Fruit fly (Drosophila melanogaster) whole organism, embryonic: ENCODE data around the gene hd.

Experiments used
- CG10147 ChIP-seq: fragments of 200-800 bp; sonication (Bioruptor generic); optimal IDR thresholded peaks from 2 replicates; lab custom pipeline; 2019; ENCODE audit warnings: missing biosample characterization, mild to moderate bottlenecking, missing genetic modification characterization, moderate library complexity
- CG10959 ChIP-seq: fragments of 200-800 bp; sonication (Bioruptor generic); IDR thresholded peaks from 2 replicates; pipeline ENCODE4 v1.3.6; 2022; ENCODE audit warnings: missing biosample characterization, missing genetic modification characterization
- CG11456 ChIP-seq: fragments of 200-800 bp; sonication (Bioruptor generic); IDR thresholded peaks from 3 replicates; pipeline ENCODE4 v1.3.6; 2022; ENCODE audit warnings: missing biosample characterization, missing genetic modification characterization
- CG12219 ChIP-seq: fragments of 200-800 bp; sonication (Bioruptor generic); optimal IDR thresholded peaks from 3 replicates; lab custom pipeline; 2018; ENCODE audit warnings: missing biosample characterization, mild to moderate bottlenecking, missing genetic modification characterization
- CG13296 ChIP-seq: fragments of 200-800 bp; sonication (Bioruptor generic); optimal IDR thresholded peaks from 3 replicates; lab custom pipeline; 2018; ENCODE audit warnings: missing biosample characterization, mild to moderate bottlenecking, missing genetic modification characterization
- CG15696 ChIP-seq: fragments of 200-800 bp; sonication (Bioruptor generic); optimal IDR thresholded peaks from 2 replicates; lab custom pipeline; 2019; ENCODE audit warnings: missing biosample characterization, mild to moderate bottlenecking, missing genetic modification characterization, moderate library complexity
- CG1602 ChIP-seq: fragments of 200-800 bp; sonication (Bioruptor generic); optimal IDR thresholded peaks from 3 replicates; lab custom pipeline; 2016; ENCODE audit warnings: missing biosample characterization, missing genetic modification characterization
- CG16779 ChIP-seq: fragments of 200-800 bp; sonication (Bioruptor generic); IDR thresholded peaks from 2 replicates; pipeline ENCODE4 v1.3.6; 2022; ENCODE audit warnings: missing biosample characterization, missing genetic modification characterization
- CG16863 ChIP-seq: fragments of 200-800 bp; sonication (Bioruptor generic); optimal IDR thresholded peaks from 3 replicates; lab custom pipeline; 2016; ENCODE audit warnings: missing biosample characterization, missing genetic modification characterization
- CG17328 ChIP-seq: fragments of 200-800 bp; sonication (Bioruptor generic); IDR thresholded peaks from 2 replicates; pipeline ENCODE4 v1.3.6; 2022; ENCODE audit warnings: missing biosample characterization, missing genetic modification characterization
- CG17612 ChIP-seq: fragments of 200-800 bp; sonication (Bioruptor generic); IDR thresholded peaks from 2 replicates; pipeline ENCODE4 v1.3.6; 2022; ENCODE audit warnings: missing biosample characterization, missing genetic modification characterization
- CG18619 ChIP-seq: fragments of 200-800 bp; sonication (Bioruptor generic); optimal IDR thresholded peaks from 3 replicates; lab custom pipeline; 2017; ENCODE audit warnings: missing biosample characterization, mild to moderate bottlenecking, missing genetic modification characterization
- CG2199 ChIP-seq: fragments of 200-800 bp; sonication (Bioruptor generic); IDR thresholded peaks from 3 replicates; pipeline ENCODE4 v1.3.6; 2022; ENCODE audit warnings: missing biosample characterization, missing genetic modification characterization
- CG30431 ChIP-seq: fragments of 200-800 bp; sonication (Bioruptor generic); optimal IDR thresholded peaks from 2 replicates; lab custom pipeline; 2017; ENCODE audit warnings: missing biosample characterization, missing genetic modification characterization
- CG32532 ChIP-seq: fragments of 200-800 bp; sonication (Bioruptor generic); IDR thresholded peaks from 2 replicates; pipeline ENCODE4 v1.3.6; 2022; ENCODE audit warnings: missing biosample characterization, missing genetic modification characterization
- CG32767 ChIP-seq: fragments of 200-800 bp; sonication (Bioruptor generic); IDR thresholded peaks from 2 replicates; pipeline ENCODE4 v1.3.6; 2022; ENCODE audit warnings: missing biosample characterization, missing genetic modification characterization
- CG33557 ChIP-seq: fragments of 200-800 bp; sonication (Bioruptor generic); optimal IDR thresholded peaks from 2 replicates; lab custom pipeline; 2019; ENCODE audit warnings: missing biosample characterization, mild to moderate bottlenecking, missing genetic modification characterization, moderate library complexity
- CG5953 ChIP-seq: fragments of 200-800 bp; sonication (Bioruptor generic); IDR thresholded peaks from 2 replicates; pipeline ENCODE4 v1.3.6; 2022; ENCODE audit warnings: missing biosample characterization, missing genetic modification characterization
- CG6765 ChIP-seq: fragments of 200-800 bp; sonication (Bioruptor generic); optimal IDR thresholded peaks from 3 replicates; lab custom pipeline; 2017; ENCODE audit warnings: missing biosample characterization, mild to moderate bottlenecking, missing genetic modification characterization
- CG7928 ChIP-seq: fragments of 200-800 bp; sonication (Bioruptor generic); optimal IDR thresholded peaks from 2 replicates; lab custom pipeline; 2017; ENCODE audit warnings: missing biosample characterization, mild to moderate bottlenecking, missing genetic modification characterization
- CG9727 ChIP-seq: fragments of 200-800 bp; sonication (Bioruptor generic); optimal IDR thresholded peaks from 3 replicates; lab custom pipeline; 2017; ENCODE audit warnings: missing biosample characterization, mild to moderate bottlenecking, missing genetic modification characterization
- Dad ChIP-seq: fragments of 200-800 bp; sonication (Bioruptor generic); optimal IDR thresholded peaks from 3 replicates; lab custom pipeline; 2016; ENCODE audit warnings: missing biosample characterization, missing genetic modification characterization
- Dref ChIP-seq: fragments of 200-800 bp; sonication (Bioruptor generic); IDR thresholded peaks from 2 replicates; pipeline ENCODE4 v1.3.6; 2022; ENCODE audit warnings: missing biosample characterization, missing genetic modification characterization
- Fer3 ChIP-seq: fragments of 200-800 bp; sonication (Bioruptor generic); optimal IDR thresholded peaks from 2 replicates; lab custom pipeline; 2018; ENCODE audit warnings: missing biosample characterization, mild to moderate bottlenecking, missing genetic modification characterization, moderate library complexity
- H15 ChIP-seq: fragments of 200-800 bp; sonication (Bioruptor generic); IDR thresholded peaks from 3 replicates; pipeline ENCODE4 v1.3.6; 2022; ENCODE audit warnings: missing biosample characterization, missing genetic modification characterization
- H2.0 ChIP-seq: fragments of 200-800 bp; sonication (Bioruptor generic); IDR thresholded peaks from 2 replicates; pipeline ENCODE4 v1.3.6; 2022; ENCODE audit warnings: missing biosample characterization, missing genetic modification characterization
- Hey ChIP-seq: fragments of 200-800 bp; sonication (Bioruptor generic); optimal IDR thresholded peaks from 3 replicates; lab custom pipeline; 2018; ENCODE audit warnings: missing biosample characterization, mild to moderate bottlenecking, missing genetic modification characterization
- HmgZ ChIP-seq: fragments of 200-800 bp; sonication (Bioruptor generic); optimal IDR thresholded peaks from 2 replicates; lab custom pipeline; 2018; ENCODE audit warnings: missing biosample characterization, mild to moderate bottlenecking, missing genetic modification characterization
- NFAT ChIP-seq: fragments of 200-800 bp; sonication (Bioruptor generic); IDR thresholded peaks from 2 replicates; pipeline ENCODE4 v1.3.6; 2022; ENCODE audit warnings: missing biosample characterization, missing genetic modification characterization
- Nf-YC ChIP-seq: fragments of 200-800 bp; optimal IDR thresholded peaks from 3 replicates; lab custom pipeline; 2019; ENCODE audit warnings: missing biosample characterization, mild to moderate bottlenecking, missing genetic modification characterization, moderate library complexity
- Opbp ChIP-seq: fragments of 200-800 bp; sonication (Bioruptor generic); IDR thresholded peaks from 3 replicates; pipeline ENCODE4 v1.3.6; 2022; ENCODE audit warnings: missing biosample characterization, missing genetic modification characterization; ENCODE audit not compliant: partially characterized antibody
- Xbp1 ChIP-seq: fragments of 200-800 bp; sonication (Bioruptor generic); optimal IDR thresholded peaks from 3 replicates; lab custom pipeline; 2016; ENCODE audit warnings: missing biosample characterization, mild to moderate bottlenecking, missing genetic modification characterization
- Xrp1 ChIP-seq: fragments of 200-800 bp; sonication (Bioruptor generic); IDR thresholded peaks from 2 replicates; pipeline ENCODE4 v1.3.6; 2022; ENCODE audit warnings: missing biosample characterization, missing genetic modification characterization
- cg ChIP-seq: fragments of 200-800 bp; sonication (Bioruptor generic); optimal IDR thresholded peaks from 3 replicates; lab custom pipeline; 2019; ENCODE audit warnings: missing biosample characterization, mild to moderate bottlenecking, missing genetic modification characterization, moderate library complexity
- fd3F ChIP-seq: fragments of 200-800 bp; sonication (Bioruptor generic); optimal IDR thresholded peaks from 2 replicates; lab custom pipeline; 2018; ENCODE audit warnings: missing biosample characterization, mild to moderate bottlenecking, missing genetic modification characterization, moderate library complexity
- gcm ChIP-seq: fragments of 200-800 bp; sonication (Bioruptor generic); optimal IDR thresholded peaks from 2 replicates; lab custom pipeline; 2019; ENCODE audit warnings: missing biosample characterization, mild to moderate bottlenecking, missing genetic modification characterization, moderate library complexity
- hth ChIP-seq: fragments of >200 bp; optimal IDR thresholded peaks from 2 replicates; lab custom pipeline; 2017; ENCODE audit warnings: inconsistent platforms
- jumu ChIP-seq: fragments of 200-800 bp; sonication (Bioruptor generic); optimal IDR thresholded peaks from 3 replicates; lab custom pipeline; 2016; ENCODE audit warnings: missing biosample characterization, missing genetic modification characterization
- lov ChIP-seq, 2 experiments: fragments of 200-800 bp in 1 of 2; fragments of >200 bp in 1 of 2; sonication (Bioruptor generic) in 1 of 2; IDR thresholded peaks in 1 of 2; optimal IDR thresholded peaks in 1 of 2; 2 replicates in 1 of 2; 3 replicates in 1 of 2; pipeline versions ENCODE4 v1.3.6 to Lab custom; 2017 to 2022; ENCODE audit warnings: missing biosample characterization in 1 of 2, missing genetic modification characterization in 1 of 2
- maf-S ChIP-seq: fragments of 200-800 bp; sonication (Bioruptor generic); optimal IDR thresholded peaks from 2 replicates; lab custom pipeline; 2016; ENCODE audit warnings: missing biosample characterization, missing genetic modification characterization
- mam ChIP-seq: fragments of 200-800 bp; sonication (Bioruptor generic); optimal IDR thresholded peaks from 3 replicates; lab custom pipeline; 2016; ENCODE audit warnings: missing biosample characterization, missing genetic modification characterization
- odd ChIP-seq: fragments of 200-800 bp; sonication (Bioruptor generic); optimal IDR thresholded peaks from 2 replicates; lab custom pipeline; 2017; ENCODE audit warnings: missing biosample characterization, mild to moderate bottlenecking, missing genetic modification characterization
- sc ChIP-seq, 3 experiments: fragments of >200 bp in 2 of 3; fragments of 200-800 bp in 1 of 3; sonication (Bioruptor generic) in 1 of 3; optimal IDR thresholded peaks; 2 replicates in 2 of 3; 3 replicates in 1 of 3; lab custom pipeline; 2017; ENCODE audit warnings: mild to moderate bottlenecking in 1 of 3, missing biosample characterization in 1 of 3, missing genetic modification characterization in 1 of 3, missing genetic modification reagents in 1 of 3
- schlank ChIP-seq: fragments of 200-800 bp; sonication (Bioruptor generic); optimal IDR thresholded peaks from 2 replicates; lab custom pipeline; 2018; ENCODE audit warnings: missing biosample characterization, mild to moderate bottlenecking, missing genetic modification characterization
- scrt ChIP-seq: fragments of 200-800 bp; sonication (Bioruptor generic); optimal IDR thresholded peaks from 2 replicates; lab custom pipeline; 2018; ENCODE audit warnings: missing biosample characterization, mild to moderate bottlenecking, missing genetic modification characterization, moderate library complexity
- slbo ChIP-seq: fragments of 200-800 bp; sonication (Bioruptor generic); IDR thresholded peaks from 2 replicates; pipeline ENCODE4 v1.3.6; 2022; ENCODE audit warnings: missing biosample characterization, missing genetic modification characterization
- slp2 ChIP-seq: fragments of 200-800 bp; sonication (Bioruptor generic); optimal IDR thresholded peaks from 2 replicates; lab custom pipeline; 2016; ENCODE audit warnings: missing biosample characterization, missing genetic modification characterization
- sr ChIP-seq: fragments of 200-800 bp; sonication (Bioruptor generic); IDR thresholded peaks from 3 replicates; pipeline ENCODE4 v1.3.6; 2022; ENCODE audit warnings: missing biosample characterization, missing genetic modification characterization
- sug ChIP-seq: fragments of 200-800 bp; optimal IDR thresholded peaks from 2 replicates; lab custom pipeline; 2019; ENCODE audit warnings: missing biosample characterization, mild to moderate bottlenecking, missing genetic modification characterization, moderate library complexity
- toy ChIP-seq: fragments of 200-800 bp; sonication (Bioruptor generic); IDR thresholded peaks from 2 replicates; pipeline ENCODE4 v1.3.6; 2022; ENCODE audit warnings: missing biosample characterization, missing genetic modification characterization
- usp ChIP-seq: fragments of >200 bp; optimal IDR thresholded peaks from 2 replicates; lab custom pipeline; 2017; ENCODE audit warnings: missing biosample characterization, missing genetic modification characterization

Gene hd

DNA sequence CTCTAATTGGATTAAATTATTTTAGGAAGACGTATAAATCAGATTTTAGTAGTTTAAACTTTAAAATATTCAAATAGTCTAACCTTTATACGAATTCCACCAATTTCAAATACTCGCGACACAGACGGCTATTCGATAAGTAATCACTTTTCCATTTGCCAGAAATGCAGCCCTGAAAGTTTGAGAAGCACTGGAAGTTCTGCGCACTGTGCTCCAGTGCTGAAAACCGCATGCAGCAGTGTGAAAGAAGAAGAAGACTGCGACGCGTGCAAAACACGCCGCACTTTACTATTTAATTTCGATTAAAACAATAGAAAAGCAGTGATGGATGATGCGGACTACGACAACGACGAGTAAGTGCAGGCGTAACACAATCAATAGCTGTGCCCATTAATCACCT lies 3.2 kb downstream of the hd start, which contains the start of gene Polr2F (continued):
- TF ChIP-seq CG32767 (GFP tag; lab: Robert Waterston, UW) (no peak), CG10959 (GFP tag; lab: Robert Waterston, UW) (peak; percentile 38; the same call in 1 of the 2 replicates), Nf-YC (tag; lab: Kevin White, UChicago) (peak; percentile 70), CG10147 (GFP tag; lab: Kevin White, UChicago) (peak; percentile 69), CG18619 (GFP tag; lab: Kevin White, UChicago) (peak; percentile 73), toy (GFP tag; lab: Robert Waterston, UW) (no peak), slbo (GFP tag; lab: Robert Waterston, UW) (peak; percentile 95), cg (GFP tag; lab: Kevin White, UChicago) (no peak), schlank (tag; lab: Kevin White, UChicago) (peak; percentile 64), CG16863 (peak; percentile 76), Hey (tag; lab: Kevin White, UChicago) (peak; percentile 61), CG17328 (peak; percentile 53), CG9727 (GFP tag; lab: Kevin White, UChicago) (peak; percentile 35), CG2199 (0 out of 3 replicates have a peak, but pooled peaks have one; percentile 42), CG13296 (GFP tag; lab: Kevin White, UChicago) (peak; percentile 67), sr (GFP tag; lab: Robert Waterston, UW) (no peak; the same call in 2 of the 3 replicates), hth (lab: Kevin White, UChicago) (no peak), CG12219 (GFP tag; lab: Kevin White, UChicago) (no peak), CG5953 (GFP tag; lab: Robert Waterston, UW) (peak; percentile 51; the same call in 1 of the 2 replicates), CG11456 (GFP tag; lab: Robert Waterston, UW) (peak; percentile 93), CG30431 (GFP tag; lab: Kevin White, UChicago) (peak; percentile 70), CG16779 (GFP tag; lab: Robert Waterston, UW) (peak; percentile 87), CG7928 (GFP tag; lab: Kevin White, UChicago) (peak; percentile 92), Xbp1 (GFP tag; lab: Kevin White, UChicago) (peak; percentile 93), sug (peak; percentile 79), CG17612 (GFP tag; lab: Robert Waterston, UW) (peak; percentile 59), sc (optimal IDR thresholded peaks at IDR 0.05; lab: Kevin White, UChicago) (no peak), sc (GFP tag; optimal IDR thresholded peaks at IDR 0.05; lab: Kevin White, UChicago) (no peak), Dref (peak; percentile 93), lov (optimal IDR thresholded peaks at IDR 0.05; lab: Kevin White, UChicago) (no peak), lov (GFP tag; IDR thresholded peaks at IDR 0.05; lab: Robert Waterston, UW) (0 out of 3 replicates have a peak, but pooled peaks have one; percentile 55), HmgZ (tag; lab: Kevin White, UChicago) (peak; percentile 95), Dad (GFP tag; lab: Kevin White, UChicago) (peak; percentile 93), CG33557 (GFP tag; lab: Kevin White, UChicago) (peak; percentile 63), scrt (peak; percentile 58), CG32532 (GFP tag; lab: Robert Waterston, UW) (peak; percentile 87), H2.0 (GFP tag; lab: Robert Waterston, UW) (peak; percentile 80), CG6765 (peak; percentile 66), NFAT (GFP tag; lab: Robert Waterston, UW) (peak; percentile 93), CG15696 (peak; percentile 67), Opbp (GFP tag; lab: Robert Waterston, UW) (peak; percentile 80), usp (no peak), mam (GFP tag; lab: Kevin White, UChicago) (peak; percentile 97), odd (no peak), gcm (GFP tag; lab: Kevin White, UChicago) (peak; percentile 17), slp2 (peak; percentile 77), H15 (GFP tag; lab: Robert Waterston, UW) (peak; percentile 84), fd3F (GFP tag; lab: Kevin White, UChicago) (peak; percentile 70), Xrp1 (GFP tag; lab: Robert Waterston, UW) (peak; percentile 79), jumu (GFP tag; lab: Kevin White, UChicago) (peak; percentile 94), Fer3 (tag; lab: Kevin White, UChicago) (peak; percentile 77), CG1602 (GFP tag; lab: Kevin White, UChicago) (peak; percentile 80), maf-S (GFP tag; lab: Kevin White, UChicago) (peak; percentile 91)
